Fruit fly (Drosophila melanogaster): ENCODE measurements around the gene CG6006.

DNA sequence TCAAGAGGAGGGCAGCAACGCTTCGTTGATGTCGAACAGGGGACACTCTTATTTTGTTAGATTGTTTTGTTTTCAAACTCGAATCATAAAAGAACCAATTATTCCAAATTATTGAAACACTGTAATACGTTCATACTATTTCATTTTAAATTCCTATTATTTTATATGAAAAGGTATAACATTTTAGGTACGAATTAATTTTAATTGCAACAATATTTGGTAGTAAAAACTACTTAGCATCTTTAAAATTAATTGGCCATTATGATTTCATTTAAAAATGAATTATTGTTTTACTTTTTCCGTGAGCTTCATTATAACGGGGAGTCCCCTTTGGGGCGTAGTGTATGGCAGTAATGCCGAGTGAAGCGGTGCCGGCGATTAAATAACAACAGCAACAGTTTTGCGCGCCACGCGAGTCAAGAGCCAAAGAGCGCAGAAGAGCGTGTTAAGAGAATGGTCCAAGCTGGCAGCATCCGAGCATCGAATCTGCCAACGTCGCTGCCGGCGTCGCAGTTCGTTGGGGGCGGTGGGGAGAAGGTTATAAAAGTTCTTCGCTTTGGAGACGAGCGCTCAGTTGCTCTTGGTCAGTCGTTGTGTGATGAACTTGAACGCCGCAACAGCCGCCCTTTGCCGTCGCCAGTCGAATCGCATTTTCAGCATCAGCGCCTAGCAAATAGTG lies 2.9 kb downstream of the CG6006 start:
- TF ChIP-seq CG1620 (GFP tag; optimal IDR thresholded peaks at IDR 0.05) (no peak), pad (GFP tag; optimal IDR thresholded peaks at IDR 0.05) (no peak), CG12768 (GFP tag; optimal IDR thresholded peaks at IDR 0.05) (no peak), CG33017 (tag; optimal IDR thresholded peaks at IDR 0.05) (no peak)

Data from whole organism, adult.